Worm (Caenorhabditis elegans): ENCODE data around the gene B0495.7.

The B0495.7 gene

ce11 chrII:7705152-7705551 is at the start of gene B0495.7:
TSS of gene B0495.7 (minus strand) at chrII:7705233.
- no peak for TF ChIP-seq unc-62 (GFP tag; optimal IDR thresholded peaks at IDR 0.05)

ce11 chrII:7753500-7753899 is 48.5 kb upstream of the B0495.7 start, which contains the start of gene trx-1:
TSS of gene trx-1 (minus strand) at chrII:7753600.
- no peak for TF ChIP-seq unc-62 (GFP tag; optimal IDR thresholded peaks at IDR 0.05)

ce11 chrII:7736725-7737124 is 31.7 kb upstream of the B0495.7 start:
- no peak for TF ChIP-seq unc-62 (GFP tag; optimal IDR thresholded peaks at IDR 0.05)

- TF ChIP-seq unc-62 (GFP tag; optimal IDR thresholded peaks at IDR 0.05) = no peak
Measured at ce11 chrII:7724603-7725002, 19.6 kb upstream of the B0495.7 start, which contains the start of gene cpna-2. TSS of gene cpna-2 (plus strand) at chrII:7724903.

ce11 chrII:7722784-7723183 is 17.8 kb upstream of the B0495.7 start:
- no peak for TF ChIP-seq unc-62 (GFP tag; optimal IDR thresholded peaks at IDR 0.05)

- no peak for TF ChIP-seq unc-62 (GFP tag; optimal IDR thresholded peaks at IDR 0.05)
Measured at ce11 chrII:7720479-7720878, 15.4 kb upstream of the B0495.7 start.

ce11 chrII:7719039-7719438 is 14.0 kb upstream of the B0495.7 start:
- no peak for TF ChIP-seq unc-62 (GFP tag; optimal IDR thresholded peaks at IDR 0.05)

- no peak for TF ChIP-seq unc-62 (GFP tag; optimal IDR thresholded peaks at IDR 0.05)
Measured at ce11 chrII:7718491-7718890, 13.5 kb upstream of the B0495.7 start, which contains the start of gene cpna-5. TSS of gene cpna-5 (minus strand) at chrII:7718591.

- no peak for TF ChIP-seq unc-62 (GFP tag; optimal IDR thresholded peaks at IDR 0.05)
Measured at ce11 chrII:7716112-7716511, 11.1 kb upstream of the B0495.7 start.

- no peak for TF ChIP-seq unc-62 (GFP tag; optimal IDR thresholded peaks at IDR 0.05)
Measured at ce11 chrII:7714614-7715186, 9.7 kb upstream of the B0495.7 start.

ce11 chrII:7709301-7709754 is 4.3 kb upstream of the B0495.7 start, which contains the start of gene sre-1:
TSS of gene sre-1 (plus strand) at chrII:7709704.
- TF ChIP-seq unc-62 (GFP tag; optimal IDR thresholded peaks at IDR 0.05) = no peak

- TF ChIP-seq unc-62 (GFP tag; optimal IDR thresholded peaks at IDR 0.05) = no peak
Measured at ce11 chrII:7708540-7708939, 3.5 kb upstream of the B0495.7 start, which contains the start of gene B0495.9. TSS of gene B0495.9 (minus strand) at chrII:7708710.

ce11 chrII:7707383-7707782 is 2.4 kb upstream of the B0495.7 start, which contains the start of gene luc-7L:
TSS of gene luc-7L (minus strand) at chrII:7707483.
- no peak for TF ChIP-seq unc-62 (GFP tag; optimal IDR thresholded peaks at IDR 0.05)

ce11 chrII:7704387-7704786 is 646 bp downstream of the B0495.7 start:
- TF ChIP-seq unc-62 (GFP tag; optimal IDR thresholded peaks at IDR 0.05) = no peak

- TF ChIP-seq unc-62 (GFP tag; optimal IDR thresholded peaks at IDR 0.05) = no peak
Measured at ce11 chrII:7699009-7699408, 6.0 kb downstream of the B0495.7 start, which contains the start of the genes moa-2 and cdk-11.1. TSS of gene moa-2 (minus strand) at chrII:7699033. TSS of gene cdk-11.1 (plus strand) at chrII:7699235.

- no peak for TF ChIP-seq unc-62 (GFP tag; optimal IDR thresholded peaks at IDR 0.05)
Measured at ce11 chrII:7698406-7698805, 6.6 kb downstream of the B0495.7 start, which contains the start of gene B0495.5. TSS of gene B0495.5 (minus strand) at chrII:7698506.

- no peak for TF ChIP-seq unc-62 (GFP tag; optimal IDR thresholded peaks at IDR 0.05)
Measured at ce11 chrII:7697156-7697555, 7.9 kb downstream of the B0495.7 start.
